Fruit fly (Drosophila melanogaster) whole organism: ENCODE measurements around the gene sn.

Experiments used
- CG8478 ChIP-seq: fragments of >200 bp; optimal IDR thresholded peaks from 2 replicates; lab custom pipeline; 2018; ENCODE audit warnings: inconsistent platforms
- Dll ChIP-seq: fragments of >200 bp; optimal IDR thresholded peaks from 2 replicates; lab custom pipeline; 2017
- EcR ChIP-seq, 2 experiments: fragments of >200 bp; optimal IDR thresholded peaks; 2 replicates each; lab custom pipeline; 2017; ENCODE audit warnings: missing biosample characterization in 2 of 2, missing genetic modification characterization in 2 of 2, missing genetic modification reagents in 2 of 2
- pan ChIP-seq: fragments of >200 bp; optimal IDR thresholded peaks from 2 replicates; lab custom pipeline; 2017
- psq ChIP-seq: fragments of >200 bp; optimal IDR thresholded peaks from 2 replicates; lab custom pipeline; 2017
- usp ChIP-seq: fragments of >200 bp; optimal IDR thresholded peaks from 2 replicates; lab custom pipeline; 2017; ENCODE audit warnings: missing biosample characterization, missing genetic modification characterization, mixed read lengths

The sn gene

DNA sequence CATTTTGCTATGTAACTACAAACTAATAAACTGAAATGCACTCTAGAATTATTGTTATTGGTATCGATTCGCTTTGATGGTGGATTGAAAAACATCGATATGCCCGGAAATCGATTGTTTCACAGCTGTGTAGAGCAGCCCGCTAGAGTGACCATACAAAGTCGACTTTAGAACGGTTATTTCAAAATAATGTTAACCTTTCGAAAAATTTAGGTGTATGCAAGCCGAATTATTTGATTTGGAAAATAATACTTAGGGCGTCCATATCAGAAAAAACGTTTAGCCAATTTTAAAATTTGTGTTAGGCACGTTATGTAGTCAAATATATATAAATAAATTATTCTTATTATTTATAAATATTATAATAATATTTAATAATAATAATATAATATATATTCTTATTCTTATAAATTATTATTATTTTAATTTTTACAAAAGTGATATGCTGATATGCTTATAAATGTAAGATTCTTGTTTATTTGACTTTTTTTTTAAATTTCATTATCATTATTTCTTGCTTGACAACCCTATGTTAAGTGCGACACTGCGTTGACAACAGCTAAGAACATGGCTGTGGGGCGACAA, 4.5 kb downstream of the sn start, which contains the start of gene sws:
Gene sws, minus strand, starts transcription at position 22 of the 585 bp plus-strand sequence.
- no peak for TF ChIP-seq Dll (lab: Kevin White, UChicago)
- no peak for TF ChIP-seq psq
- no peak for TF ChIP-seq EcR (GFP tag; optimal IDR thresholded peaks at IDR 0.05; lab: Kevin White, UChicago)
- no peak for TF ChIP-seq CG8478 (lab: Kevin White, UChicago)
- no peak for TF ChIP-seq pan (lab: Kevin White, UChicago)
- no peak for TF ChIP-seq usp (GFP tag; lab: Kevin White, UChicago)

DNA sequence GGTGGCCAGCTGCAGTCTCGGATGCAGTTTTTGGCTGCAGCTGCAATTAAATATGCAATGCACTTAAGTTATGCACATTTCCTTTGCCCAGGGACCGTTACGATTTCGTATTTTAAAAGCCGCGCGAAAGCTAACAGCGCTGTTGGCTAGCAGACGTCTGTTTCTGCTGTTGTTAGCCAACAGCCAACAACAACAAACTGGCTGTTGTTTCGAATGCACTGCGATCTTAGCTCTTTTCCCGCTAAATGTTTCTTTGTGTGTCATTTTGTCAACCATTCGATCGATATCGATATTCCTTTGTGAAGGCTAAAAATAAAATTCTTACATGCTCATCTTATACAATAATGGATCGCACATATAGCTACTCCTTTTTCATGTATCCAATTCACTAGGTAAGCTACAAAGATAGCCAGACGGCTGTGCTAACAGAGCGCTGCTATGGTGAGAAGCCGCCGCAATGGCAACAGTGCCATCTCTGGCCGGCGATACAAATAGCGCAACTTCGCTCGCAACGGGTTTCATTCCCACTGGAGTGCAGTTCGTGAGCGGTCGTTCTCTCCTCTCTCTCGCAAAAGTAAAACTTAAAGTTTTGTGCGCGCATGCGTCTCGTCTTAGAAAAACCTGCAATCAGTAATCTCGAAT, 5.5 kb downstream of the sn start:
- TF ChIP-seq EcR (GFP tag; optimal IDR thresholded peaks at IDR 0.05; lab: Kevin White, UChicago) = no peak
- TF ChIP-seq Dll (lab: Kevin White, UChicago) = no peak
- no peak for TF ChIP-seq psq
- TF ChIP-seq pan (lab: Kevin White, UChicago) = no peak
- no peak for TF ChIP-seq CG8478 (lab: Kevin White, UChicago)
- TF ChIP-seq usp (GFP tag; lab: Kevin White, UChicago) = no peak

- TF ChIP-seq EcR (GFP tag; optimal IDR thresholded peaks at IDR 0.05; lab: Kevin White, UChicago) (no peak), usp (GFP tag; lab: Kevin White, UChicago) (no peak), CG8478 (lab: Kevin White, UChicago) (no peak), pan (lab: Kevin White, UChicago) (no peak), Dll (lab: Kevin White, UChicago) (no peak), psq (no peak)
These were observed 6.6 kb downstream of the sn start for dm6 chrX:7970396-7970795.

DNA sequence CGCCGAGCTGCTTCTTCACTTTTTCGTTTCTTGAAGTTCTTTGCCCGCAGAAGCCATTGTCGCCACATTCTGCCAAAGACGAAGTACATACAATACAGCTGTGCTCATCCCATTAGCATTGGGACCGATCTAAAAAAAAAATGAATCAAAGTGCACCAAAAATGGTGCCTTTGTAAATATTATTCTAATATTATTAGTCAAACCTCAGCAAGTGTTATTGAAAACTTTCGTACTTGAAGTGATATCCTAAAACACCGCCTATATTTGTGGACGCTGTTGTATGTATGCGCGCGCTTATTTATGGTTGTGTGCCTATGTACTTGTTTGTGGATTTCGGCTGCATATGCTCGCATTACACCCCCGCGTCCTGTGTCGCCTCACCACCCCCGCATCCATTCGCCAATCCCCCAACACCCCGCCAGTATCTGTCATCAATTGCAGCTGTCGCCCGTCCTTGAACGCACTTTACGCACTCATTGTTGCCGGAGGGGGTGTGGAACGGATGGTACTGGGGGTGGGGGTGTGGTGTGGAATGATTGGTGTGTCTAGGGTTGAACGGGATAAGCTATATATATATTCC, 8.6 kb downstream of the sn start:
- TF ChIP-seq pan (lab: Kevin White, UChicago) (no peak), psq (no peak), Dll (lab: Kevin White, UChicago) (no peak), EcR (GFP tag; optimal IDR thresholded peaks at IDR 0.05; lab: Kevin White, UChicago) (no peak), CG8478 (lab: Kevin White, UChicago) (no peak)

dm6 chrX:7973325-7973954, 9.6 kb downstream of the sn start:
- TF ChIP-seq EcR (GFP tag; optimal IDR thresholded peaks at IDR 0.05; lab: Kevin White, UChicago) (peak in 1 of 2 experiments; percentile 17), CG8478 (lab: Kevin White, UChicago) (no peak)

DNA sequence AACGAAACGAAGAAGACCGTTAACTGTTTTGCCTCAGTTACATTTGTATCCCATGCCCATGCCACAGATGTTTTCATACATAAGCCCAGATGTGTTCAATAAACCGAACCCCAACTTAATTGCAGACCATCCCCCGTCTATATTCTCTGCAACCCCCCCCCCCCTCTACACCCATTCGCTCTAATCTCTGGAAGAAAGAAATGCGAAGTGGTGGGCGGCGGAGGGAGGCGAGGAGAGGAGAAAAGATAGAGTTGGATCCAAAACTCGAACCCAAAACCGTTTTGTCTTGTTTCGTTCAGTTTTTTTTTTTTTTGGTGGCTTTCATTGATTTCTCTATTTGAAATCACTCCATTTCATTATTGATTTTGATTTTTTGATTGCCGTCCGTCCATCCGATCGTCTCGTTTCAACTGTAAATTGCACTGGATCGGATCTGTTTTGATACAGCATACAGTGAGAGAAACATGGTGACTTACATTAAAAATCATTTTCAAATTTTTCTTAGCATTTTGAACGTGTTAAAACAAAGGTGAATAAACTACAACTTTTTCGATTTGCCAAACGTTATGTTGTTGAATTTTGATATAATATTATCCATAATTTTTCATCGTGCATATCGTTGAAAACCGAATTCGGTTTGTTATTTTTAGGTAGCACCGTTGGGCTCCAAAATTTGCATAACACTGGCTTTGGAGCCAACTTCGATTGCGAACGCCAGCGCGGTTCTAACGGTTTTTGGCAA, 11.9 kb downstream of the sn start:
- TF ChIP-seq psq (no peak), EcR (GFP tag; optimal IDR thresholded peaks at IDR 0.05; lab: Kevin White, UChicago) (no peak), usp (GFP tag; lab: Kevin White, UChicago) (no peak), pan (lab: Kevin White, UChicago) (no peak), CG8478 (lab: Kevin White, UChicago) (no peak), Dll (lab: Kevin White, UChicago) (no peak)

DNA sequence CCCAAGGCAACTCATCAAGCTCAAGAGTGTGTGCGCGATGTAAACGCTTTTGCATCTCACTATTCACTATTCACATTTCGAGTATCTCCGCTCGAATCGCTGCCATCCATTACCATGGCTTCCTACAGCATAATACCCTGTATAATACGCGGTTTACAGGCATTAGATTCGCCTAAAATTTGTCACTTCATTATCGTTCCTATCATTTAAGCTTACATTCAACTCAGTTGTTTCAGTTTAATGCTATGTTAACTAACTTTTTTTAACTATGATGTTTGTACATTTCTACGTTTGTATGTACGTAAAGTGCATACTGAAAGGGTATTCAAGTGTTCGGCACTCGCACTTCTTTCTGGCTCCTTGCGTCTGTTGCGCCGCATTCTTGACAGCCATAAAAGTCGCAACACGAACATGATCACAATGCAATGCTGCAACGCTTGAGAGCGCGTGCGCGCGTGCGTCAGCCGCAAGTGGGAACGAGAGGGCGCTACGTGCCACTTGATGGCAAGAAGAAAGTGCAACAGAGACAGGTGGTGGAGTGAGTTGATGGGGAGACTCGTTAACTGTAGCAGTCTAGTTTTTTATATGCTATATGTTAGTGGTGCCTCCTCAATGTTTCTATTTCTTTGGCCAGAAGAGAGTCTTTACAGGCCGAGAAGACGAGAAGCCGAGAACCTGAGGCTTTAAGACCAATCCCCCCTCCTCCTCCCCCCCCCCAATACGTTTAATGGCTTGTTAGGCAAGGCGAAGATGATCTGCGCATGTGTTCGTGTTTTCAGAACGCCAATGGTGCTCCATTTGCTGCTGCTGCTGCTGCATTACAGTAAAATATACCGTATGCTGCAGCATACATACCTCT, 13.4 kb downstream of the sn start:
- TF ChIP-seq Dll (lab: Kevin White, UChicago) (no peak), EcR (GFP tag; optimal IDR thresholded peaks at IDR 0.05; lab: Kevin White, UChicago) (no peak), psq (no peak), CG8478 (lab: Kevin White, UChicago) (no peak), usp (GFP tag; lab: Kevin White, UChicago) (no peak), pan (lab: Kevin White, UChicago) (peak; percentile 59)

DNA sequence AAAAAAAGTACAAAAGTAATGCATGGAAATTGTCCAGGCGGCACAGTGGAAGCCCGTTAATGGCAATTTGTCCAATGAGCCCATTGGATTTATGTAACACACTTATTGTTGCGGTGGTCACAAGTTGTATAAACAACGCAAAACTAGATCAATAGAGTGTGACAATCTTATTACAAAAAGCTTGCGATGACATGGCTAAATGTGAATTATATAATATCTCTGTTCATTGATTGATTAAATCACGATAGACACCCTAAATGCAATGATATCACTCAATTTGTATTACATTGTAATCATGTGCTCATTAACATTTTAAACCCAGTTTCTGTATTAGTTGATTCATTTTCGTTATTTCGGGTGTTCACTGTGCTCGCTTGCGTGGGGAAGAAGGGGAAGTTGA, 14.2 kb downstream of the sn start:
- no peak for TF ChIP-seq EcR (GFP tag; optimal IDR thresholded peaks at IDR 0.05; lab: Kevin White, UChicago)
- no peak for TF ChIP-seq psq
- TF ChIP-seq Dll (lab: Kevin White, UChicago) = no peak
- no peak for TF ChIP-seq CG8478 (lab: Kevin White, UChicago)
- TF ChIP-seq usp (GFP tag; lab: Kevin White, UChicago) = no peak
- TF ChIP-seq pan (lab: Kevin White, UChicago) = no peak

dm6 chrX:7979202-7979601, 15.4 kb downstream of the sn start:
- TF ChIP-seq usp (GFP tag; lab: Kevin White, UChicago) (no peak), psq (no peak), Dll (lab: Kevin White, UChicago) (no peak), pan (lab: Kevin White, UChicago) (no peak), CG8478 (lab: Kevin White, UChicago) (no peak), EcR (GFP tag; optimal IDR thresholded peaks at IDR 0.05; lab: Kevin White, UChicago) (no peak)

dm6 chrX:7980786-7981185, 17.0 kb downstream of the sn start:
- TF ChIP-seq EcR (GFP tag; optimal IDR thresholded peaks at IDR 0.05; lab: Kevin White, UChicago) (no peak), psq (no peak), usp (GFP tag; lab: Kevin White, UChicago) (no peak), CG8478 (lab: Kevin White, UChicago) (no peak), Dll (lab: Kevin White, UChicago) (no peak), pan (lab: Kevin White, UChicago) (no peak)
